Fruit fly (Drosophila melanogaster) whole organism, pupa: ENCODE data around the gene Mpcp2.

ENCODE experiments used
- CG10348 ChIP-seq: fragments of 200-800 bp; sonication (Bioruptor generic); IDR thresholded peaks from 2 replicates; pipeline ENCODE4 v1.3.6; 2022; ENCODE audit warnings: missing biosample characterization, missing genetic modification characterization
- CG12605 ChIP-seq: fragments of 200-800 bp; sonication (Bioruptor generic); IDR thresholded peaks from 2 replicates; pipeline ENCODE4 v1.3.6; 2022; ENCODE audit warnings: missing biosample characterization, missing genetic modification characterization
- CG13204 ChIP-seq: fragments of 200-800 bp; sonication (Bioruptor generic); optimal IDR thresholded peaks from 2 replicates; lab custom pipeline; 2018; ENCODE audit warnings: missing biosample characterization, mild to moderate bottlenecking, missing genetic modification characterization, moderate library complexity
- CG14655 ChIP-seq: fragments of 200-800 bp; sonication (Bioruptor generic); optimal IDR thresholded peaks from 3 replicates; lab custom pipeline; 2017; ENCODE audit warnings: mild to moderate bottlenecking, missing biosample characterization, missing genetic modification reagents, missing genetic modification characterization
- CG15710 ChIP-seq: fragments of 200-800 bp; sonication (Bioruptor generic); optimal IDR thresholded peaks from 2 replicates; lab custom pipeline; 2018; ENCODE audit warnings: missing biosample characterization, mild to moderate bottlenecking, missing genetic modification characterization, moderate library complexity
- CG17806 ChIP-seq: fragments of 200-800 bp; sonication (Bioruptor generic); optimal IDR thresholded peaks from 2 replicates; lab custom pipeline; 2018; ENCODE audit warnings: missing biosample characterization, mild to moderate bottlenecking, missing genetic modification characterization, moderate library complexity
- CG32121 ChIP-seq: fragments of 200-800 bp; sonication (Bioruptor generic); IDR thresholded peaks from 2 replicates; pipeline ENCODE4 v1.3.6; 2022; ENCODE audit warnings: missing biosample characterization, missing genetic modification characterization
- CG34367 ChIP-seq: fragments of 200-800 bp; sonication (Bioruptor generic); optimal IDR thresholded peaks from 2 replicates; lab custom pipeline; 2018; ENCODE audit warnings: missing biosample characterization, mild to moderate bottlenecking, missing genetic modification characterization
- CG4496 ChIP-seq: fragments of 200-800 bp; sonication (Bioruptor generic); IDR thresholded peaks from 3 replicates; pipeline ENCODE4 v1.3.6; 2022; ENCODE audit warnings: missing biosample characterization, missing genetic modification characterization
- CG8159 ChIP-seq: fragments of 200-800 bp; sonication (Bioruptor generic); optimal IDR thresholded peaks from 3 replicates; lab custom pipeline; 2018; ENCODE audit warnings: missing biosample characterization, mild to moderate bottlenecking, missing genetic modification characterization, moderate library complexity
- CG8301 ChIP-seq: fragments of 200-800 bp; sonication (Bioruptor generic); optimal IDR thresholded peaks from 2 replicates; lab custom pipeline; 2018; ENCODE audit warnings: missing biosample characterization, mild to moderate bottlenecking, missing genetic modification characterization
- CG9948 ChIP-seq: fragments of 200-800 bp; sonication (Bioruptor generic); optimal IDR thresholded peaks from 2 replicates; lab custom pipeline; 2018; ENCODE audit warnings: missing biosample characterization, mild to moderate bottlenecking, missing genetic modification characterization, moderate library complexity
- D1 ChIP-seq: fragments of 200-800 bp; sonication (Bioruptor generic); optimal IDR thresholded peaks from 2 replicates; lab custom pipeline; 2018; ENCODE audit warnings: missing biosample characterization, mild to moderate bottlenecking, missing genetic modification characterization, moderate library complexity
- EcR ChIP-seq: fragments of 200-800 bp; sonication (Bioruptor generic); optimal IDR thresholded peaks from 3 replicates; lab custom pipeline; 2019; ENCODE audit warnings: missing biosample characterization, missing genetic modification characterization, mild to moderate bottlenecking, moderate library complexity, missing genetic modification reagents
- Ets98B ChIP-seq: fragments of 200-800 bp; sonication (Bioruptor generic); IDR thresholded peaks from 2 replicates; pipeline ENCODE4 v1.3.6; 2022; ENCODE audit warnings: missing biosample characterization, missing genetic modification characterization
- Pif1A ChIP-seq: fragments of 200-800 bp; sonication (Bioruptor generic); optimal IDR thresholded peaks from 3 replicates; lab custom pipeline; 2016; ENCODE audit warnings: missing biosample characterization, missing genetic modification characterization
- Pif1B ChIP-seq: fragments of 200-800 bp; sonication (Bioruptor generic); optimal IDR thresholded peaks from 3 replicates; lab custom pipeline; 2016; ENCODE audit warnings: missing biosample characterization, missing genetic modification characterization
- Snoo ChIP-seq: fragments of 200-800 bp; sonication (Bioruptor generic); optimal IDR thresholded peaks from 3 replicates; lab custom pipeline; 2017; ENCODE audit warnings: missing biosample characterization, mild to moderate bottlenecking, missing genetic modification characterization, inconsistent platforms
- fd96Ca ChIP-seq: fragments of 200-800 bp; sonication (Bioruptor generic); IDR thresholded peaks from 3 replicates; pipeline ENCODE4 v1.3.6; 2022; ENCODE audit warnings: missing biosample characterization, missing genetic modification characterization
- gl ChIP-seq: fragments of 200-800 bp; sonication (Bioruptor generic); optimal IDR thresholded peaks from 2 replicates; lab custom pipeline; 2018; ENCODE audit warnings: missing biosample characterization, mild to moderate bottlenecking, missing genetic modification characterization
- rn ChIP-seq: fragments of 200-800 bp; sonication (Bioruptor generic); IDR thresholded peaks from 2 replicates; pipeline ENCODE4 v1.3.6; 2022; ENCODE audit warnings: missing biosample characterization, missing genetic modification characterization

Gene Mpcp2

DNA sequence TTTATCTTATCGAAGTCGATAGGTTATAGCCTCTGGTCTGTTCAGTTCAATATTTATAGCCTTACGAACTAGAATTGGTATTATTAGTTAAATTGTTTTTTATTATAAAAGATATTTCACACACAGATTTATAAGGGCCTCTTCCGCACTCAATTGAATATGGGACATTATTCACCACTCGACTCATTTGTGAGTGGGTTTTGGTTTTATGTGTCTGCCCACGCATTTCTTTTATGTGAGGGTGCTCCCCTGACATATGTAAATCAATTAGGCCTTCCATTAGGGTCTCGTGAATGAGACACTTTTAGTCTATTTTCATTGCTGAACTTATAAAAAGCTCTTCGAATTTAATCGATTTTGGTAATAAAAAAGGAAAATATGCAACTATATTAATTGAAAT, 14.2 kb downstream of the Mpcp2 start:
- no peak for TF ChIP-seq CG4496
- TF ChIP-seq Pif1B (GFP tag; lab: Kevin White, UChicago) = no peak
- no peak for TF ChIP-seq CG17806 (tag; lab: Kevin White, UChicago)
- TF ChIP-seq CG14655 (GFP tag; lab: Kevin White, UChicago) = no peak
- no peak for TF ChIP-seq CG9948 (tag; lab: Kevin White, UChicago)
- no peak for TF ChIP-seq Ets98B (GFP tag; lab: Robert Waterston, UW)

DNA sequence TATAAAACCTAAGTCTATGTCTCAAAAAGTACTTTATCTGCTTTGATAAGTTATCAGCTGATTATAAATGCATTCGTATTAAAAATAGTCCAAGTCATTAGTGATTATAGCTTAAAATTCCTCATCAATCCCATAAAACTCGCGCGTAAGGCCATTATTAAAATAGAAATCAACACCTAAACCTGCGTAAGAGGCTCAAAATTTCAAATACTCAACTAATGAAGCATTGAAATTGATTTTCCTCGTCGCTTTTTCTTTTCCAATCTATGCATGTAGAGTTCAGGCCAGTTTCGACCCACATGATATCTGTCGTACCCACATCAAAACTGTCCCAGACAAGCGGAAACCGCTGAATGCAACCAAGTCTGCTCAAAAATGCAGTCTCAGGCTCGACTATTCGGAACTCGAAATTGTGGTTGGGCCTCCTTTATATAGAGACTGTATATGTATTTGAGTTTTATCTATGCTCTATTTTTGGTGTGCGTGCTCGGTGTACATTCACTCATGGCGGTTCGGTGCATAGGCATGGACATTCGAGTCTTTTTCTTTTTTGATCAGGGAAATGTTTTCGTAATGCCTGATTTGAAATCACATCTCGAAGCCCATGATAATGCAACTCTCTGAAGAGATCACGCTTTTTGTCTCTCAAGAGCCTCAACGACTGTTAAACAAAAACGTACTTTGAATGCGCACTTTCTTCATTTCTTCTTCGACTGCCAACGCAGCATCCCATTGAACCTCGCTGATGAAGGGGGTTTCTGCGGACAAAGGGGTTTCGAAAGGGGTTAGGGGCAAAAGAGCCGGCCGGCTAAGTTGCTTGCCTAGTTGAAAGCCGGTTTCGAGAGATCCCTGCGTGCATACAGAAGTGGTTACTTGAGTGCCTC, 14.8 kb downstream of the Mpcp2 start:
- TF ChIP-seq CG12605 (GFP tag; lab: Robert Waterston, UW) (no peak), CG9948 (tag; lab: Kevin White, UChicago) (no peak), Pif1B (GFP tag; lab: Kevin White, UChicago) (no peak), CG17806 (tag; lab: Kevin White, UChicago) (no peak), CG4496 (no peak), fd96Ca (GFP tag; lab: Robert Waterston, UW) (no peak), CG8301 (tag; lab: Kevin White, UChicago) (no peak), CG10348 (GFP tag; lab: Robert Waterston, UW) (no peak), CG14655 (GFP tag; lab: Kevin White, UChicago) (no peak), gl (no peak), rn (GFP tag; lab: Robert Waterston, UW) (no peak), Snoo (tag; lab: Kevin White, UChicago) (no peak), Pif1A (GFP tag; lab: Kevin White, UChicago) (no peak), D1 (tag; lab: Kevin White, UChicago) (no peak), Ets98B (GFP tag; lab: Robert Waterston, UW) (no peak), EcR (no peak), CG15710 (tag; lab: Kevin White, UChicago) (no peak), CG13204 (GFP tag; lab: Kevin White, UChicago) (no peak), CG34367 (no peak)

DNA sequence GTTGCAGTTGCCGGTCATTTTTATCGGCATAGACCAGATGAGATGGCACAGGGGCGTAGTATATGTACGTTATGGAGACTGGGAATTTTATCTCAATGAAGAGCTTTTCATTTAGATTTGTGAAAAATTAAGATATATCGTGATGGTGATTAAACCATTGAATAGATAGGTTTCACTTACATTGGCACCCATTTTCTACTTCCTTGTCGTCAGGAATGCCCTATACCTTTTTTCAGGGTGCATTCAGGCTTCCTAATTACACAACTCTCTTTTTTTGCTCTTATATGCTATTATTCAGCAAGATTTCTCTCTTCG, 15.4 kb downstream of the Mpcp2 start:
- TF ChIP-seq EcR (peak; percentile 73), Pif1B (GFP tag; lab: Kevin White, UChicago) (peak; percentile 96), gl (peak; percentile 97), CG15710 (tag; lab: Kevin White, UChicago) (peak; percentile 98), CG34367 (peak; percentile 98), CG8301 (tag; lab: Kevin White, UChicago) (peak; percentile 94), CG14655 (GFP tag; lab: Kevin White, UChicago) (peak; percentile 97), CG12605 (GFP tag; lab: Robert Waterston, UW) (peak; percentile 89), fd96Ca (GFP tag; lab: Robert Waterston, UW) (no peak; the same call in none of the 3 replicates), CG17806 (tag; lab: Kevin White, UChicago) (peak; percentile 98), CG9948 (tag; lab: Kevin White, UChicago) (peak; percentile 98), CG10348 (GFP tag; lab: Robert Waterston, UW) (peak; percentile 64; the same call in 1 of the 2 replicates), CG13204 (GFP tag; lab: Kevin White, UChicago) (peak; percentile 92), rn (GFP tag; lab: Robert Waterston, UW) (peak; percentile 89), CG32121 (GFP tag; lab: Robert Waterston, UW) (peak; percentile 86), Ets98B (GFP tag; lab: Robert Waterston, UW) (peak; percentile 93), CG4496 (peak; percentile 97), Snoo (tag; lab: Kevin White, UChicago) (peak; percentile 68), Pif1A (GFP tag; lab: Kevin White, UChicago) (peak; percentile 97), D1 (tag; lab: Kevin White, UChicago) (peak; percentile 83), CG8159 (tag; lab: Kevin White, UChicago) (peak; percentile 98)
- TF ChIP-seq, all 21 proteins: peak for 20

DNA sequence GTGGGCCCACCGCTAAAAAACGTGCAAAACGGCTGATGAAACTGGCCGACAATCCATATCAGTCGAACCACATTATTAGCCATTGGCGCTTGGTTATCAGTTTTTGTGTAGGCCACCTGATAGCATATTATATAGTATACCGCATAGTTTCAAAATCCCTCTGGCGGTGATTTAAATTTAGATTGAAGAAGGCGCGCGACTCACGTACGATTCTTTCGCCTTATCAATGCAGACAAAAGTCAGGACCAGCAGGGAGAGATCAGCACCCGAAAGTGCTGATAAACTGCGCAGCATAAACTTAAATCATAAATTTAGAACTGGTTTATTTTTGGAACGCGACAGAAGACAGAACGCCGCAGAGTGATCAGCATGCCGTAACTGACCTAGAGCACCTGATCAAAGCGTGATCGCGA, 16.4 kb downstream of the Mpcp2 start:
- TF ChIP-seq CG4496 (no peak), CG9948 (tag; lab: Kevin White, UChicago) (no peak), Pif1A (GFP tag; lab: Kevin White, UChicago) (no peak), CG8301 (tag; lab: Kevin White, UChicago) (no peak)

DNA sequence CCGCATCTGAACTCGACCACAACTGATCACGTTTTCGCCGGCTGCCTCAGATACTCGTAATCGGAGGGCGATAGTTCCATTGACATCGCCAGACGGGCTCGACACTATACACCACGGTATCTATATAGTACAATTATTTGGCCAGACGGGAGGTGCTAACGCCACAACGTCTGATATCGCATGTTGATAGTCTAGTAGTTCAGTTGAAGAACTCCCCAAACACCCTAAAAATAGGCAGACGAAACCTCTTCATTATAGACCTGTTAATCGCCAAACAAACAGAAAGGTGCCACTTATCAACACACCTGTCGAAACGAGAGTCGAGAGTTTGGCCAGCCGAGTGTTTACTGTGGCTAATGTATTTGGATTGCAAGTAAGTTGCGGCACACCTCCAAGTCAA, 17.6 kb downstream of the Mpcp2 start:
- no peak for TF ChIP-seq CG34367
- peak; percentile 2 for TF ChIP-seq CG13204 (GFP tag; lab: Kevin White, UChicago)
- TF ChIP-seq EcR = no peak
- no peak for TF ChIP-seq Pif1A (GFP tag; lab: Kevin White, UChicago)
- TF ChIP-seq, all 21 proteins: peak for 1

DNA sequence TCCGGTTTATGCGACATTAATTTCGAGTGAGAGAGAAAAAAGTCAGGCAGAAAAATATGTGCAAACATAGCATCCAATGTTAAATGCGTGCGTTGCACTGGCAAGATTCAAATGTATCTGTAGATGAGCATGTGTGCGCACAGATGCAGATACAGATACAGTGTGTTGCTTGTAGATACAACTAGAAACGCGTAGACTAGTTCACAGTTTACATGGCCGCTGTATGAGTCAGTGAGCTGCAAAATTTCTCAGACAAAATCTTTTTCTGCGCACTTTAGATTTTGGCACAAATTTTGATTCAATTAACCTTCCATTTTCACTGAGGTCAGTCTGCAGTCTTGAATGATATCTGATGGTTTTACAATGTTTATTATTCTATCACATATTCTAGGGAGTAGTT, 18.7 kb downstream of the Mpcp2 start:
- TF ChIP-seq CG17806 (tag; lab: Kevin White, UChicago) = no peak
- no peak for TF ChIP-seq Pif1A (GFP tag; lab: Kevin White, UChicago)
- no peak for TF ChIP-seq CG34367
- TF ChIP-seq CG13204 (GFP tag; lab: Kevin White, UChicago) = peak; percentile 9
- no peak for TF ChIP-seq fd96Ca (GFP tag; lab: Robert Waterston, UW)
- no peak for TF ChIP-seq gl
- no peak for TF ChIP-seq CG8159 (tag; lab: Kevin White, UChicago)
- TF ChIP-seq EcR = peak; percentile 79
- TF ChIP-seq D1 (tag; lab: Kevin White, UChicago) = peak; percentile 7
- no peak for TF ChIP-seq CG15710 (tag; lab: Kevin White, UChicago)
- 0 out of 2 replicates have a peak, but pooled peaks have one; percentile 4 for TF ChIP-seq CG32121 (GFP tag; lab: Robert Waterston, UW)
- TF ChIP-seq CG14655 (GFP tag; lab: Kevin White, UChicago) = no peak
- TF ChIP-seq rn (GFP tag; lab: Robert Waterston, UW) = no peak
- no peak; the same call in 1 of the 2 replicates for TF ChIP-seq Ets98B (GFP tag; lab: Robert Waterston, UW)
- TF ChIP-seq Snoo (tag; lab: Kevin White, UChicago) = no peak
- TF ChIP-seq CG12605 (GFP tag; lab: Robert Waterston, UW) = 0 out of 2 replicates have a peak, but pooled peaks have one; percentile 16
- TF ChIP-seq Pif1B (GFP tag; lab: Kevin White, UChicago) = no peak
- no peak for TF ChIP-seq CG8301 (tag; lab: Kevin White, UChicago)
- no peak for TF ChIP-seq CG10348 (GFP tag; lab: Robert Waterston, UW)
- TF ChIP-seq CG9948 (tag; lab: Kevin White, UChicago) = no peak
- TF ChIP-seq CG4496 = no peak
